Worm (Caenorhabditis elegans): ENCODE results near the gene snpc-1.1.

DNA sequence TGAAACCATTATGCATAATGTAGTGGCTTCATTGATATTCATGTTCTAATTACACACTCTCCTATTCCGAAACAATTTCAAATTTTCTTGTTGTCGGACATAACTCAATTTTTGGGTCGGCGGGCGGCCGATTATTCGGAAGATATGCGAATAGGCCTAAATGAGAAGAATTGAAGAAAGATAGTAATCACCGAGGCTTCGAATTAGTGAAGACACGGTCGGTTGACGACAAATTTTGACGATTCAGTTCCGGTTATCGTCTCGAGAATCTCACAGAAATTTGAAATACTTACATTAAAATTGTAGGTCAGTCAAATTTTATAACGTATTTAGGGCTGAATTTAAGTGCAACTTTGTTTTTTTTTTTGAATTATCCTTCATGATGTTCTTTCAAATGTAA lies 22.1 kb upstream of the snpc-1.1 start:
- TF ChIP-seq dpl-1 (GFP tag; optimal IDR thresholded peaks at IDR 0.05) (no peak), mep-1 (tag; optimal IDR thresholded peaks at IDR 0.05) (no peak), mdl-1 (tag; optimal IDR thresholded peaks at IDR 0.05) (no peak), lin-13 (GFP tag; optimal IDR thresholded peaks at IDR 0.05) (no peak), snu-23 (GFP tag; optimal IDR thresholded peaks at IDR 0.05) (no peak), efl-1 (optimal IDR thresholded peaks at IDR 0.05) (no peak), efl-1 (GFP tag; optimal IDR thresholded peaks at IDR 0.05 in 1 of 2) (no peak), nhr-28 (tag; optimal IDR thresholded peaks at IDR 0.05) (no peak)

All from whole organism, L1 larva.